Worm (Caenorhabditis elegans): ENCODE data around the gene Y43F8B.18.

- no peak for TF ChIP-seq nhr-71 (tag; optimal IDR thresholded peaks at IDR 0.05)
- peak; percentile 48 for TF ChIP-seq elt-2 (tag; optimal IDR thresholded peaks at IDR 0.05)
- no peak for TF ChIP-seq nhr-11 (tag; optimal IDR thresholded peaks at IDR 0.05)
- no peak for TF ChIP-seq snu-23 (GFP tag; optimal IDR thresholded peaks at IDR 0.05)
- TF ChIP-seq nhr-12 (tag; optimal IDR thresholded peaks at IDR 0.05) = no peak
Observed at ce11 chrV:19467574-19467973, 18.2 kb upstream of the Y43F8B.18 start, which contains the start of gene Y43F8B.23.

Measured in whole organism, L1 larva.